Fruit fly (Drosophila melanogaster) whole organism, embryonic: ENCODE results near the gene CG10597.

Experiments
- CG17829 ChIP-seq: fragments of 200-800 bp; optimal IDR thresholded peaks from 2 replicates; lab custom pipeline; 2019; ENCODE audit warnings: missing biosample characterization, mild to moderate bottlenecking, missing genetic modification characterization, moderate library complexity
- Poxn ChIP-seq: fragments of 200-800 bp; sonication (Bioruptor generic); IDR thresholded peaks from 2 replicates; pipeline ENCODE4 v1.3.6; 2022; ENCODE audit warnings: missing biosample characterization, missing genetic modification characterization
- exex ChIP-seq: fragments of 200-800 bp; sonication (Bioruptor generic); optimal IDR thresholded peaks from 4 replicates; lab custom pipeline; 2018; ENCODE audit warnings: missing biosample characterization, mild to moderate bottlenecking, missing genetic modification characterization, moderate library complexity
- onecut ChIP-seq: fragments of 200-800 bp; sonication (Bioruptor generic); IDR thresholded peaks from 2 replicates; pipeline ENCODE4 v1.3.6; 2022; ENCODE audit warnings: missing biosample characterization, missing genetic modification characterization
- sd ChIP-seq: fragments of 200-800 bp; sonication (Bioruptor generic); optimal IDR thresholded peaks from 3 replicates; lab custom pipeline; 2018; ENCODE audit warnings: missing biosample characterization, mild to moderate bottlenecking, missing genetic modification characterization, moderate library complexity

CG10597 gene

DNA sequence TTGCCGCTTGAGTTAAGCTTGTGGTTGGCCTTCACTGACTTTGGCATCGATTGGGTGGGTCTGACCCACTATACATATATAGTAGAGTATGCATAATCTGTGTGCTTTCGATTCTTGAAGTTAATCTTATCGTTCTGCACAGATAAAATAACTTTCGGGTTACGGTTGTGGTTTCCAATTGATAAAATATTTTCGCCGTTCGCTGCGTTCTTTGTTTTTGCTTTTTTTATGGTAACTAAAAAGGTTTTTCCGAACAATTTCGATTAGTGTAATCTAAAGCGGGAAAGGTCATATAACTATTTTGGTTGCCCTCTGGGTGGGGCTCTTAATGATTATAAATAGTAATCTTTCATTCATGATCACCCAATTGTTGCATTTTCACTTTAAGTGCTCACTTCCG is 50.3 kb downstream of the CG10597 start:
- TF ChIP-seq onecut (GFP tag; lab: Robert Waterston, UW): no peak
- TF ChIP-seq sd (tag; lab: Kevin White, UChicago): peak; percentile 75
- no peak for TF ChIP-seq CG17829 (tag; lab: Kevin White, UChicago)
- no peak for TF ChIP-seq Poxn (GFP tag; lab: Robert Waterston, UW)
- peak; percentile 62 for TF ChIP-seq exex (tag; lab: Kevin White, UChicago)
